Worm (Caenorhabditis elegans): Measurements from ENCODE around the gene ndua-12.

ce11 chrIV:2676281-2676680 lies 43.4 kb downstream of the ndua-12 start, which contains the start of gene Y94H6A.3:
- TF ChIP-seq nhr-11 (tag; optimal IDR thresholded peaks at IDR 0.05) (peak; percentile 47), nhr-25 (tag; optimal IDR thresholded peaks at IDR 0.05) (peak; percentile 76), ceh-9 (tag; optimal IDR thresholded peaks at IDR 0.05) (no peak), unc-62 (GFP tag; optimal IDR thresholded peaks at IDR 0.05) (no peak), pqm-1 (tag; optimal IDR thresholded peaks at IDR 0.05) (peak; percentile 20), elt-1 (tag; optimal IDR thresholded peaks at IDR 0.05) (no peak), jun-1 (tag; optimal IDR thresholded peaks at IDR 0.05) (peak; percentile 66), nhr-23 (tag; optimal IDR thresholded peaks at IDR 0.05) (peak; percentile 89)
